Fruit fly (Drosophila melanogaster) whole organism, embryonic: ENCODE measurements around the gene Paris.

Experiments
- ATbp ChIP-seq: fragments of 200-800 bp; sonication (Bioruptor generic); optimal IDR thresholded peaks from 2 replicates; lab custom pipeline; 2017; ENCODE audit warnings: missing biosample characterization, mild to moderate bottlenecking, missing genetic modification characterization, missing genetic modification reagents
- Asciz ChIP-seq: fragments of 200-800 bp; sonication (Bioruptor generic); optimal IDR thresholded peaks from 2 replicates; lab custom pipeline; 2017; ENCODE audit warnings: missing biosample characterization, mild to moderate bottlenecking, missing genetic modification characterization, missing genetic modification reagents
- Bdp1 ChIP-seq: fragments of 200-800 bp; sonication (Bioruptor generic); optimal IDR thresholded peaks from 3 replicates; lab custom pipeline; 2016; ENCODE audit warnings: missing biosample characterization, missing genetic modification characterization
- Bgb ChIP-seq: fragments of 200-800 bp; sonication (Bioruptor generic); IDR thresholded peaks from 2 replicates; pipeline ENCODE4 v1.3.6; 2022; ENCODE audit warnings: missing biosample characterization, missing genetic modification characterization; ENCODE audit not compliant: partially characterized antibody
- Blimp-1 ChIP-seq: fragments of 200-800 bp; sonication (Bioruptor generic); optimal IDR thresholded peaks from 3 replicates; lab custom pipeline; 2018; ENCODE audit warnings: missing biosample characterization, missing genetic modification characterization, mild to moderate bottlenecking, moderate library complexity, missing genetic modification reagents
- CG12659 ChIP-seq: fragments of 200-800 bp; sonication (Bioruptor generic); optimal IDR thresholded peaks from 3 replicates; lab custom pipeline; 2017; ENCODE audit warnings: mild to moderate bottlenecking, missing biosample characterization, missing genetic modification reagents, missing genetic modification characterization
- CG13894 ChIP-seq: fragments of 200-800 bp; sonication (Bioruptor generic); optimal IDR thresholded peaks from 3 replicates; lab custom pipeline; 2018; ENCODE audit warnings: missing biosample characterization, mild to moderate bottlenecking, missing genetic modification characterization, moderate library complexity
- CG14965 ChIP-seq: fragments of 200-800 bp; sonication (Bioruptor generic); optimal IDR thresholded peaks from 2 replicates; lab custom pipeline; 2016; ENCODE audit warnings: missing biosample characterization, missing genetic modification characterization, borderline replicate concordance
- CG15601 ChIP-seq: fragments of 200-800 bp; sonication (Bioruptor generic); optimal IDR thresholded peaks from 3 replicates; lab custom pipeline; 2019; ENCODE audit warnings: missing biosample characterization, mild to moderate bottlenecking, missing genetic modification characterization, moderate library complexity
- CG17385 ChIP-seq: fragments of 200-800 bp; sonication (Bioruptor generic); optimal IDR thresholded peaks from 3 replicates; lab custom pipeline; 2018; ENCODE audit warnings: missing biosample characterization, mild to moderate bottlenecking, missing genetic modification characterization
- CG18262 ChIP-seq: fragments of 200-800 bp; optimal IDR thresholded peaks from 3 replicates; lab custom pipeline; 2019; ENCODE audit warnings: missing biosample characterization, mild to moderate bottlenecking, missing genetic modification characterization, moderate library complexity
- CG2199 ChIP-seq: fragments of 200-800 bp; sonication (Bioruptor generic); IDR thresholded peaks from 3 replicates; pipeline ENCODE4 v1.3.6; 2022; ENCODE audit warnings: missing biosample characterization, missing genetic modification characterization
- CG31388 ChIP-seq: fragments of 200-800 bp; sonication (Bioruptor generic); optimal IDR thresholded peaks from 2 replicates; lab custom pipeline; 2016; ENCODE audit warnings: missing biosample characterization, missing genetic modification characterization
- CG4404 ChIP-seq: fragments of 200-800 bp; sonication (Bioruptor generic); IDR thresholded peaks from 2 replicates; pipeline ENCODE4 v1.3.6; 2022; ENCODE audit warnings: missing biosample characterization, missing genetic modification characterization
- CG6175 ChIP-seq: fragments of 200-800 bp; sonication (Bioruptor generic); IDR thresholded peaks from 3 replicates; pipeline ENCODE4 v1.3.6; 2022; ENCODE audit warnings: missing biosample characterization, missing genetic modification characterization
- CG8924 ChIP-seq: fragments of 200-800 bp; optimal IDR thresholded peaks from 3 replicates; lab custom pipeline; 2019; ENCODE audit warnings: missing biosample characterization, mild to moderate bottlenecking, missing genetic modification characterization, moderate library complexity
- Doc3 ChIP-seq: fragments of 200-800 bp; sonication (Bioruptor generic); IDR thresholded peaks from 3 replicates; pipeline ENCODE4 v1.3.6; 2022; ENCODE audit warnings: missing biosample characterization, missing genetic modification characterization; ENCODE audit not compliant: partially characterized antibody
- Dp ChIP-seq: fragments of 200-800 bp; sonication (Bioruptor generic); optimal IDR thresholded peaks from 2 replicates; lab custom pipeline; 2018; ENCODE audit warnings: missing biosample characterization, mild to moderate bottlenecking, missing genetic modification characterization, moderate library complexity
- Fer1 ChIP-seq: fragments of 200-800 bp; sonication (Bioruptor generic); optimal IDR thresholded peaks from 2 replicates; lab custom pipeline; 2017; ENCODE audit warnings: missing biosample characterization, mild to moderate bottlenecking, missing genetic modification characterization
- HLH3B ChIP-seq: fragments of 200-800 bp; sonication (Bioruptor generic); IDR thresholded peaks from 2 replicates; pipeline ENCODE4 v1.3.6; 2022; ENCODE audit warnings: missing biosample characterization, missing genetic modification characterization
- HLHmδ ChIP-seq: fragments of 200-800 bp; sonication (Bioruptor generic); optimal IDR thresholded peaks from 2 replicates; lab custom pipeline; 2018; ENCODE audit warnings: missing biosample characterization, mild to moderate bottlenecking, missing genetic modification characterization, moderate library complexity
- Hr3 ChIP-seq: fragments of 200-800 bp; sonication (Bioruptor generic); optimal IDR thresholded peaks from 3 replicates; lab custom pipeline; 2016; ENCODE audit warnings: missing biosample characterization, missing genetic modification characterization
- Kr ChIP-seq: fragments of 200-800 bp; sonication (Bioruptor generic); optimal IDR thresholded peaks from 2 replicates; lab custom pipeline; 2017; ENCODE audit warnings: missing biosample characterization, mild to moderate bottlenecking, missing genetic modification characterization
- Myb ChIP-seq: fragments of 200-800 bp; sonication (Bioruptor generic); optimal IDR thresholded peaks from 2 replicates; lab custom pipeline; 2016; ENCODE audit warnings: missing biosample characterization, missing genetic modification characterization
- Optix ChIP-seq: fragments of 200-800 bp; sonication (Bioruptor generic); IDR thresholded peaks from 3 replicates; pipeline ENCODE4 v1.3.6; 2022; ENCODE audit warnings: missing biosample characterization, missing genetic modification characterization
- Side ChIP-seq: fragments of 200-800 bp; sonication (Bioruptor generic); optimal IDR thresholded peaks from 2 replicates; lab custom pipeline; 2016; ENCODE audit warnings: missing biosample characterization, missing genetic modification characterization
- Xbp1 ChIP-seq: fragments of 200-800 bp; sonication (Bioruptor generic); optimal IDR thresholded peaks from 3 replicates; lab custom pipeline; 2016; ENCODE audit warnings: missing biosample characterization, mild to moderate bottlenecking, missing genetic modification characterization
- amos ChIP-seq: fragments of 200-800 bp; sonication (Bioruptor generic); IDR thresholded peaks from 2 replicates; pipeline ENCODE4 v1.3.6; 2022; ENCODE audit warnings: missing biosample characterization, missing genetic modification characterization; ENCODE audit not compliant: partially characterized antibody
- ara ChIP-seq: fragments of 200-800 bp; sonication (Bioruptor generic); IDR thresholded peaks from 2 replicates; pipeline ENCODE4 v1.3.6; 2022; ENCODE audit warnings: missing biosample characterization, missing genetic modification characterization
- az2 ChIP-seq: fragments of 200-800 bp; sonication (Bioruptor generic); optimal IDR thresholded peaks from 3 replicates; lab custom pipeline; 2016; ENCODE audit warnings: missing biosample characterization, missing genetic modification characterization
- bab2 ChIP-seq: fragments of 200-800 bp; sonication (Bioruptor generic); optimal IDR thresholded peaks from 2 replicates; lab custom pipeline; 2016; ENCODE audit warnings: missing biosample characterization, missing genetic modification characterization
- chinmo ChIP-seq: fragments of 200-800 bp; sonication (Bioruptor generic); IDR thresholded peaks from 4 replicates; pipeline ENCODE4 v1.3.6; 2022; ENCODE audit warnings: missing biosample characterization, missing genetic modification characterization; ENCODE audit not compliant: partially characterized antibody
- dan ChIP-seq: fragments of 200-800 bp; sonication (Bioruptor generic); IDR thresholded peaks from 2 replicates; pipeline ENCODE4 v1.3.6; 2022; ENCODE audit warnings: missing biosample characterization, missing genetic modification characterization
- dysf ChIP-seq: fragments of 200-800 bp; sonication (Bioruptor generic); IDR thresholded peaks from 3 replicates; pipeline ENCODE4 v1.3.6; 2022; ENCODE audit warnings: missing biosample characterization, missing genetic modification characterization
- gcm2 ChIP-seq: fragments of 200-800 bp; sonication (Bioruptor generic); optimal IDR thresholded peaks from 2 replicates; lab custom pipeline; 2016; ENCODE audit warnings: missing biosample characterization, missing genetic modification characterization
- gsb-n ChIP-seq: fragments of 200-800 bp; sonication (Bioruptor generic); optimal IDR thresholded peaks from 3 replicates; lab custom pipeline; 2018; ENCODE audit warnings: missing biosample characterization, mild to moderate bottlenecking, missing genetic modification characterization
- h ChIP-seq: fragments of >200 bp; optimal IDR thresholded peaks from 2 replicates; lab custom pipeline; 2017
- hth ChIP-seq: fragments of >200 bp; optimal IDR thresholded peaks from 2 replicates; lab custom pipeline; 2017; ENCODE audit warnings: inconsistent platforms
- lbe ChIP-seq: fragments of 200-800 bp; sonication (Bioruptor generic); optimal IDR thresholded peaks from 2 replicates; lab custom pipeline; 2016; ENCODE audit warnings: missing biosample characterization, mild to moderate bottlenecking, missing genetic modification characterization
- mam ChIP-seq: fragments of 200-800 bp; sonication (Bioruptor generic); optimal IDR thresholded peaks from 3 replicates; lab custom pipeline; 2016; ENCODE audit warnings: missing biosample characterization, missing genetic modification characterization
- onecut ChIP-seq: fragments of 200-800 bp; sonication (Bioruptor generic); IDR thresholded peaks from 2 replicates; pipeline ENCODE4 v1.3.6; 2022; ENCODE audit warnings: missing biosample characterization, missing genetic modification characterization
- otp ChIP-seq: fragments of 200-800 bp; sonication (Bioruptor generic); IDR thresholded peaks from 3 replicates; pipeline ENCODE4, ENCODE4 v1.3.6; 2022; ENCODE audit warnings: missing biosample characterization, missing genetic modification characterization
- pan ChIP-seq, 4 experiments: fragments of >200 bp in 3 of 4; fragments of 200-800 bp in 1 of 4; sonication (Bioruptor generic) in 1 of 4; optimal IDR thresholded peaks in 3 of 4; IDR thresholded peaks in 1 of 4; 2 replicates each; pipeline versions ENCODE4 v1.3.6 to Lab custom; 2017 to 2022; ENCODE audit warnings: missing biosample characterization in 2 of 4, missing genetic modification characterization in 2 of 4, mixed read lengths in 1 of 4
- peb ChIP-seq: fragments of 200-800 bp; sonication (Bioruptor generic); IDR thresholded peaks from 2 replicates; pipeline ENCODE4 v1.3.6; 2022; ENCODE audit warnings: missing biosample characterization, missing genetic modification characterization
- pnt ChIP-seq: fragments of 200-800 bp; sonication (Bioruptor generic); optimal IDR thresholded peaks from 3 replicates; lab custom pipeline; 2016; ENCODE audit warnings: missing biosample characterization, missing genetic modification characterization
- shn ChIP-seq: fragments of 200-800 bp; sonication (Bioruptor generic); optimal IDR thresholded peaks from 3 replicates; lab custom pipeline; 2016; ENCODE audit warnings: missing biosample characterization, missing genetic modification characterization
- sna ChIP-seq: fragments of 200-800 bp; sonication (Bioruptor generic); IDR thresholded peaks from 2 replicates; pipeline ENCODE4 v1.3.6; 2022; ENCODE audit warnings: missing biosample characterization, missing genetic modification characterization; ENCODE audit not compliant: partially characterized antibody
- stc ChIP-seq: fragments of 200-800 bp; sonication (Bioruptor generic); IDR thresholded peaks from 2 replicates; pipeline ENCODE4 v1.3.6; 2022; ENCODE audit warnings: missing biosample characterization, missing genetic modification characterization
- vnd ChIP-seq: fragments of 200-800 bp; sonication (Bioruptor generic); IDR thresholded peaks from 3 replicates; pipeline ENCODE4 v1.3.6; 2022; ENCODE audit warnings: missing biosample characterization, missing genetic modification characterization; ENCODE audit not compliant: partially characterized antibody
- wor ChIP-seq: fragments of 200-800 bp; sonication (Bioruptor generic); IDR thresholded peaks from 2 replicates; pipeline ENCODE4 v1.3.6; 2022; ENCODE audit warnings: missing biosample characterization, missing genetic modification characterization
- zen ChIP-seq: fragments of 200-800 bp; sonication (Bioruptor generic); optimal IDR thresholded peaks from 3 replicates; lab custom pipeline; 2018; ENCODE audit warnings: missing biosample characterization, mild to moderate bottlenecking, missing genetic modification characterization, moderate library complexity

The Paris gene

DNA sequence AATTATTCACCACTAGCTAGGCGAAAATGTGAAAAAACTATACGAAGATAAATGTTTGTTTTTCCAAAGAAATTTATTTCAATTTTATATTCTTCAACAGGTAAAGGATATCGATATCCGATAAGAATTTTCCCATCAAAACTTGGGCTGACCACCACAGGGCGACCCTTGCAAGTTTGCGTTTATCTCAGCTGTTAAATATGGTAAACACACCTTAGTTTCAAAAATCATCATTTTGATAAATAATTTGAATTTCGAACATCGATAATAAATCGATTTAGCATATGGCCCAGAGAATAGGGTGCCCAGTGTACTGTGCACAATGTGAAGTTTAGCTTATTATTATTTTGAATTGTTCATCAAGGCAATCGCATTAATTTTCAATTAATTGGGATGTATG lies at the start of gene Paris, which contains the start of gene CG15443 (continued):
- TF ChIP-seq Bdp1, result no peak
- peak; percentile 7 for TF ChIP-seq CG18262
- TF ChIP-seq CG4404 (GFP tag; lab: Robert Waterston, UW), result no peak
- TF ChIP-seq Xbp1, result no peak
- TF ChIP-seq Hr3 (GFP tag; lab: Kevin White, UChicago), result no peak
- TF ChIP-seq CG14965 (GFP tag; lab: Kevin White, UChicago), result no peak
- 0 out of 3 replicates have a peak, but pooled peaks have one; percentile 33 for TF ChIP-seq CG2199 (GFP tag; lab: Robert Waterston, UW)
- TF ChIP-seq HLHmδ (GFP tag; lab: Kevin White, UChicago), result no peak
- TF ChIP-seq wor (GFP tag; lab: Robert Waterston, UW), result no peak
- TF ChIP-seq ATbp (GFP tag; lab: Kevin White, UChicago), result no peak
- no peak for TF ChIP-seq stc (GFP tag; lab: Robert Waterston, UW)
- no peak for TF ChIP-seq CG6175 (GFP tag; lab: Robert Waterston, UW)
- peak; percentile 46 for TF ChIP-seq CG12659 (GFP tag; lab: Kevin White, UChicago)
- peak; percentile 25; the same call in 1 of the 3 replicates for TF ChIP-seq otp (GFP tag; lab: Robert Waterston, UW)
- peak; percentile 65 for TF ChIP-seq amos (GFP tag; lab: Robert Waterston, UW)
- TF ChIP-seq vnd (GFP tag; lab: Robert Waterston, UW), result peak; percentile 90
- peak; percentile 16 for TF ChIP-seq CG8924 (tag; lab: Kevin White, UChicago)
- TF ChIP-seq sna (GFP tag; lab: Robert Waterston, UW), result peak; percentile 71
- peak; percentile 29 for TF ChIP-seq Myb (GFP tag; lab: Kevin White, UChicago)
- TF ChIP-seq gcm2, result no peak
- no peak for TF ChIP-seq HLH3B (GFP tag; lab: Robert Waterston, UW)
- TF ChIP-seq shn (GFP tag; lab: Kevin White, UChicago), result no peak
- no peak for TF ChIP-seq Optix (GFP tag; lab: Robert Waterston, UW)
- TF ChIP-seq hth (lab: Kevin White, UChicago), result no peak
- TF ChIP-seq ara (GFP tag; lab: Robert Waterston, UW), result no peak
- no peak for TF ChIP-seq h (lab: Kevin White, UChicago)
- TF ChIP-seq Asciz, result no peak
- peak; percentile 63 for TF ChIP-seq CG13894 (tag; lab: Kevin White, UChicago)
- peak; percentile 50 for TF ChIP-seq zen (tag; lab: Kevin White, UChicago)
- peak; percentile 40; the same call in 1 of the 3 replicates for TF ChIP-seq Doc3
- TF ChIP-seq dan (GFP tag; lab: Robert Waterston, UW), result no peak
- 0 out of 2 replicates have a peak, but pooled peaks have one; percentile 31 for TF ChIP-seq onecut (GFP tag; lab: Robert Waterston, UW)
- TF ChIP-seq Fer1, result no peak
- TF ChIP-seq lbe (GFP tag; lab: Kevin White, UChicago), result no peak
- TF ChIP-seq peb (GFP tag; lab: Robert Waterston, UW), result no peak
- no peak for TF ChIP-seq Kr (GFP tag; lab: Kevin White, UChicago)
- TF ChIP-seq chinmo (GFP tag; lab: Robert Waterston, UW), result peak; percentile 90
- peak; percentile 14 for TF ChIP-seq CG17385 (GFP tag; lab: Kevin White, UChicago)
- TF ChIP-seq pnt, result no peak
- no peak for TF ChIP-seq mam (GFP tag; lab: Kevin White, UChicago)
- TF ChIP-seq CG15601 (tag; lab: Kevin White, UChicago), result peak; percentile 3
- no peak for TF ChIP-seq CG31388 (GFP tag; lab: Kevin White, UChicago)
- no peak for TF ChIP-seq bab2 (GFP tag; lab: Kevin White, UChicago)
- TF ChIP-seq dysf, result no peak
- no peak for TF ChIP-seq az2
- peak; percentile 77 for TF ChIP-seq Dp (GFP tag; lab: Kevin White, UChicago)
- TF ChIP-seq Blimp-1 (GFP tag; lab: Kevin White, UChicago), result no peak
- no peak for TF ChIP-seq Side
- peak; percentile 86 for TF ChIP-seq Bgb (GFP tag; lab: Robert Waterston, UW)
- TF ChIP-seq gsb-n (tag; lab: Kevin White, UChicago), result no peak
- TF ChIP-seq pan (optimal IDR thresholded peaks at IDR 0.05; lab: Kevin White, UChicago), result no peak
- no peak for TF ChIP-seq pan (GFP tag; optimal IDR thresholded peaks at IDR 0.05 in 1 of 2, IDR thresholded peaks at IDR 0.05 in 1 of 2)
